Fruit fly (Drosophila melanogaster) whole organism: ENCODE measurements around the gene CG3581.

Experiments
- CG8478 ChIP-seq: fragments of >200 bp; optimal IDR thresholded peaks from 2 replicates; lab custom pipeline; 2018; ENCODE audit warnings: inconsistent platforms
- Dll ChIP-seq: fragments of >200 bp; optimal IDR thresholded peaks from 2 replicates; lab custom pipeline; 2017
- psq ChIP-seq: fragments of >200 bp; optimal IDR thresholded peaks from 2 replicates; lab custom pipeline; 2017
- usp ChIP-seq: fragments of >200 bp; optimal IDR thresholded peaks from 2 replicates; lab custom pipeline; 2017; ENCODE audit warnings: missing biosample characterization, missing genetic modification characterization, mixed read lengths

DNA sequence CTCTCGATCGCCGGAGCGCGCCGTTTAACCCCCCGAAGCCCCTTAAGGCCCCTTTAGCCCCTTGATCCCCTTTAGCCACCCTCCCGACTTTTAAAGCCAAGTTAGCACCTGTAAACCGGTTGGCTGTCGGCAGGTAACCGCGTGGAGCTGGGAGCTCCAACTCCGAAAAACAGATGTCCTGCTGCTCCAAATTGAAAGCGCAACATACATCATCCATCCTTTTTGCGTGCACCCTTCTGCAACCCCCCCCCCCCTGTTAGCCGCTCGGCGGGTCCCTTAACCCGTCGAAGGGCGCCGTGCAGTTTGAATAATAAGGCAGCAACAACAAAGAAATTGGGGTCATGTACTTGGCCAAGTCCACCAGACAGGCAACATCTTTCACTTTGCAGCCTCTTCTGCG lies 45.9 kb downstream of the CG3581 start:
- TF ChIP-seq psq (lab: Kevin White, UChicago), result no peak
- TF ChIP-seq Dll (lab: Kevin White, UChicago), result peak; percentile 58
- no peak for TF ChIP-seq CG8478 (lab: Kevin White, UChicago)
- no peak for TF ChIP-seq usp
